Fruit fly (Drosophila melanogaster): Measurements from ENCODE around the gene CG43861.

dm6 chr2L:19941352-19941851 is 75.7 kb downstream of the CG43861 start:
- TF ChIP-seq CG8478 (optimal IDR thresholded peaks at IDR 0.05) = no peak
- no peak for TF ChIP-seq CTCF (optimal IDR thresholded peaks at IDR 0.05)

Measured in S2 (cell line).